Fruit fly (Drosophila melanogaster) whole organism, prepupa: ENCODE results near the gene CG5644.
A peak's percentile ranks its signal among the peaks of the same experiment; 100 is the strongest.

Source experiments
- Lpt ChIP-seq: fragments of 200-800 bp; sonication (Bioruptor generic); optimal IDR thresholded peaks from 3 replicates; lab custom pipeline; 2016; ENCODE audit warnings: missing biosample characterization, missing genetic modification characterization
- svp ChIP-seq: fragments of 200-800 bp; sonication (Bioruptor generic); peaks from one replicate; lab custom pipeline; 2016; ENCODE audit warnings: missing biosample characterization, missing genetic modification characterization

DNA sequence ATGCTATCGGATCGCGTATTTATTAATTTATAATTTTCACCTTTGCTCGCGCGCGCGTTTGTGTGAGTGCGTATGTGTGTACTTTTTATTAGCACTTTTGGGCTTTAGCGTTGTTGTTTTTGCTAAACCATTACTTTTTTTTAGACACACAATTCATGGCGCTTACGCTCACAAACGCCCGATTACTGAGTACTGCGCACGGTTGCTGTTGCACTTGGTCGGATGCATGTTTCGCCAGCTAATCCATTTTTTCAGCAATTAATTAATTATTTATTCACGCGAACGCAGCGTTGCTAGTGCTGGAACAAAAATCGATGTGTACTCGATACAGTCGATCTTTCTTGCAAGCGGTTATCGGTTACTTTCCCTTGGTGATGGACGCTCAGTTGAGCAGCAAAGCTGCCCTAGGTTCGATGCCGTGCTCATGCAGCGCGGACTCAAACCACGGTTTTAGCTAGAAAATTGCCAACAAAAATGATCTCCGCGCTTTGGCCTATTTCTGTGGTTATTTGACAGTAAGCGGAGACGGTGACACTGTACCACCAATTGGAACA is 18.1 kb upstream of the CG5644 start, which contains the start of the genes smg and CG5087:
- TF ChIP-seq svp (GFP tag; lab: Kevin White, UChicago) (peak; percentile 83), Lpt (GFP tag; lab: Kevin White, UChicago) (no peak)
